Fruit fly (Drosophila melanogaster) whole organism, larva: ENCODE measurements around the gene CG42446.

Source experiments
- noc ChIP-seq: fragments of 200-800 bp; sonication (Bioruptor generic); optimal IDR thresholded peaks from 3 replicates; lab custom pipeline; 2019; ENCODE audit warnings: missing biosample characterization, mild to moderate bottlenecking, missing genetic modification characterization, moderate library complexity

The CG42446 gene

DNA sequence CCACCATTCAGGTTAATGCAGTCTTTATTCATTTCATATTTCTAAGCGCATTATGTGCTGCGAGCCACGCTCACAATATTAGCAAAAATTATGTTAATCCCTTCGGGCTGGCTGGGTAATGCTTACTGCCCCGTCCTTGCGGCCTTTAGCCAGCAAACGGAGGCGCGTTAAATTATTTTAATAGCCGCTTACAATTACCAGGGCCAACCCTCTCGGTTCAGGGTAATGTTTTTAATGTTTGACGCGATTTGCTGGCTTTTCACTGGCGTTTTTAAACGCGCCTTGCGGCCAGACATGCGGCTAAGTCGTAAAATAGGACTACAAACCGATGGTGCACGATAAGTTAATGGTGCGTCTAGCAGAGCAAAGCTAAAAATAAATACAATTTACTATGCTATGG is 25.1 kb downstream of the CG42446 start:
- TF ChIP-seq noc (tag; lab: Kevin White, UChicago): no peak

DNA sequence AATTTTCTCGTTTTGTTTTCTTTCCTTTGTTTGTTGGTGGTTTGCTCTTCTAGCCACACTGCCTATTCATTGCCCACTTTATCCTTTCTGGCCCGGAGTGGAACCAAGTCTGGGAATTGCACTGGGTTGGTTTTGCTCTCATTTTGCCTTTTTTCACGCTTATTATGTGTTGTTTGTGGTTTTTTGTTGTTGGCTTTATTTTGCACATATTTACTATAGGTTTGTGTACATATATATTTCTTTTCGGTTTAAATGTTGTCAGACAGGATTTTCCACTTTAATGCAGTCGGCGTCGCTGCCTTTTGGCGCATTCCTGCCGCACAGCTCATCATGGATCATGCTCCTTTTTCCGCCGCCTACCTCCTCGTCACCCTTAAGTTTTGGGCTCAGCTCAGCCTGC is 25.6 kb downstream of the CG42446 start:
- TF ChIP-seq noc (tag; lab: Kevin White, UChicago): no peak

DNA sequence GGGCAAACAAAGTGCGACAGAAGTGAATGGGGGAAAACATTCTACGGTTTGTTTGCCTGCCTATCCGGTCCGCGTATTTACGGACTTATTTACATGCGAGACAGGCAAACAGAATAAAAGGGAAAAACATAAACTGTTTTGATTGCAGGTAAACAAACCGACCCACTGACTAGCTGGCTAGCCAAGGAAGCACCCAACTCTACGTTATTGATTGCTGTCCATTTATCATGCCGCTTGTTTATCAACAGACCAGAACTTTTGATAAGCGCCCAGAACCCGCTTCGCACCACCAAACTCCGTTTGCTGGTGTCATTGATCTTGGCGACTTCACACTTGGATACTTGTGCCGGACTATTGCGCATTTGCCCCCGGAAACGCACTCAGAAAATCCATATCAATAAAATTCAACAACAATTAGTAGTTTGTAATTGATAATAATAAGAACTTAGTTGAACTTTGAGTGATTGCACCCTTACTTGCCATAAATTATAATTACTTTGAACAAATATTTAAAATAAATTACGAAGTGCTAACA is 28.0 kb downstream of the CG42446 start:
- peak; percentile 25 for TF ChIP-seq noc (tag; lab: Kevin White, UChicago)

DNA sequence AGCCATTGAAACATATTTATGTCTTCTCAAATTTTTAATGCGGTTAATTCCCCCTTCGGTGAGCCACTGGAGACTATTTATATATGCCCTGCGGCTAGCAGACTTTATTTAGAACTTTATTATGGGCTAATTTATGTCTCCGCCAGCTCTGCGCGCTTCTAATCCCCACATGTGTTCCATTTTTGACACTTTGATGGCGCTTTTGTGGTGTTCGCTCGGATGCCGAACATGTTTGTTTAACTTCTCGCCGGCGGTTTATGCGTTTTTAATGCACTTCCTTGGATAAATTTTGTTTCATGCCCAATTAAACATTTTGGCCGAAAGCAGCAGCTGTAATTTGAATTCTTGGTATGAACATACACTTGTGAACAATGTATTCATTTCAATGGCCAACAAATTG is 30.1 kb downstream of the CG42446 start:
- no peak for TF ChIP-seq noc (tag; lab: Kevin White, UChicago)

DNA sequence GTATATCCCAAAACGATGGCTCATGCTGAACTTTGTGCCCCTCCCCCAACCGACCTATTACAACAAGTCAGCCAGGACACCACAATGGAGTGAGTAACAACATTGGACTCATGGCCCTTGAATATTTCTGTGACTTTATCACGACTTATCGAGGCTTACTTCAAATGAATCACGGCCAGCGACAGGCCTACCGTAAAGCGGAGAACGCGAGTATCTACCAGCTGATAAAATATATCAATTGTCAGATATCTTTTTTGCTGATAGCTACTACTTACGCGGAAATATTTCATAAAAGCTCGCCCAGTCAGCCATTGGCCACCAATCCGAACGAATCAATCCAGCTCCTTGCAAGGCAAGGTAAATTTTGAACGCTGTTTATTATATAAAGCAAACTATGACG is 32.4 kb downstream of the CG42446 start, which contains the start of gene CG17930:
Gene CG17930, plus strand, starts transcription at position 301 of the 400 bp plus-strand sequence.
- TF ChIP-seq noc (tag; lab: Kevin White, UChicago): no peak

DNA sequence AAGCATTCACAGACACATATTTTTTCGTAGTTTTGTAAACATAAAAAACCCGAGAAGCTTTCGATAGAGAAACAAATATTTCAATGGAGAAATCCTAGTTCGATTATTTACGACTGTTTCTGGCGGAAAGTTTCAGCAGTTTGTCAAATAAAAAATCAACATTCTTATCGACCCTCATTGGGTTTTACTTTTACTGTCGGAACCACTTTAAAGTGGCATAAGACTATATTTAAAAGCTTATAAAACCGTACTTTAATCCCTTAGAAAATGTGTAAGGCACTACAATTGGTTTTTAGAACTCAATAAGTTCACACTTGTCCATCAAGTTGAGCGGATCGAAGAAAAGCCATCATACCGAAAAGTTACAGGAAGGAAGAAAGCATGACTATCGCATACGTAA is 34.7 kb downstream of the CG42446 start, which contains the start of gene CG17929:
Gene CG17929, plus strand, starts transcription at position 301 of the 400 bp plus-strand sequence.
- no peak for TF ChIP-seq noc (tag; lab: Kevin White, UChicago)

DNA sequence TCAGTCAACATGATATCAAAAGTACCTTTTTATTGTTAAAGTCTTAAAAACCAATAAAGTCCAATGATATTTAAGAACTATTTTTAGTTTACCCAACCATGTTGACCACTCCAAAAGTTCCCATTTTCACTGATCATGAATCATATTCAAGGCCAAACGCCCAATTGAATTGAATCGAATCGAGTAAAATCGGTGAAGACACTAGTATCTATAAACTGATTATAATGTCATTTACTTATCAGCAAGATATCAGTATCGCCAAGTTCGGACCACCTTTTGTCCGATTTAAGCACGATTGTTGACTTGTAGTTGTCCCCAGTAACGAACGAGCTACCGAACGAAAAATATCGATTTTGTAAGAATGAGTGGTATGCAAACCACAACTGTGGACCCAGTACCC is 36.8 kb downstream of the CG42446 start, which contains the start of gene CG6901:
Gene CG6901, plus strand, starts transcription at position 323 of the 400 bp plus-strand sequence.
- no peak for TF ChIP-seq noc (tag; lab: Kevin White, UChicago)

DNA sequence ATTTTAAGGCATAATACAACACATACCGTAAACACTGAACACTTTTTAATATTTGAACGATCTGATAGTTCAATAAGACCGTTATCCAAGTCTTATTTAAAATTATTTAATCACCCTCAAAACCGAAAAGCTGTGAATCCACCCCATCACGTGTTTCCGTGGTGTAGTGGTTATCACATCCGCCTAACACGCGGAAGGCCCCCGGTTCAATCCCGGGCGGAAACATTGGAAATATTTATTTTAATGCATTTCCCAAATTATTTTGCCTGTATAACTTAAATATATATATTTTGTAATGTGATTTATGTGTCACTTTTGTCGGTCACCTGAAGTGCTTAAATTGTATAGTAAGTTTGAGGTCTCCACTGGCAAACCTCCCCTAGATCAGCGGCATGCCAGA is 38.4 kb downstream of the CG42446 start, which contains the start of gene CG44044:
Gene CG44044, plus strand, starts transcription at position 301 of the 400 bp plus-strand sequence.
- no peak for TF ChIP-seq noc (tag; lab: Kevin White, UChicago)

DNA sequence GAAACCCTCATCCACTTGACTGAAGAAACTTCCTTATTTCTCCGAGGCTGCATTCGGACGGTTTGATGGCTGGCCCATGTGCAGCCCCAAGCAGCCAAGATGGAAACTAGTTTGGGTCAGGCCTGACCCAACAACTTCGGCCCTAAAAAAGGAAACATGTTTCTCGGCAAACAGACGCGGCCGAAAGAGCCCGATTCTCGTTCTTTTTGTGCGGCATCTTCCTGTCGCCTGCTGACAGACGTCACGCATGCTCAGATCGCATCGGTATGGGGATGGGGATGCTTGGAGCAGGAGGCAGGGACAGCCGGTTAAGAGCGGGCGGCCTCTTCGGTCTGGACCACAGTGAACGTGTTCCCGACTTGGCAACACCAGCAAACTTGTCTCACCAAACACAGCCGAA is 43.2 kb downstream of the CG42446 start:
- TF ChIP-seq noc (tag; lab: Kevin White, UChicago): no peak

DNA sequence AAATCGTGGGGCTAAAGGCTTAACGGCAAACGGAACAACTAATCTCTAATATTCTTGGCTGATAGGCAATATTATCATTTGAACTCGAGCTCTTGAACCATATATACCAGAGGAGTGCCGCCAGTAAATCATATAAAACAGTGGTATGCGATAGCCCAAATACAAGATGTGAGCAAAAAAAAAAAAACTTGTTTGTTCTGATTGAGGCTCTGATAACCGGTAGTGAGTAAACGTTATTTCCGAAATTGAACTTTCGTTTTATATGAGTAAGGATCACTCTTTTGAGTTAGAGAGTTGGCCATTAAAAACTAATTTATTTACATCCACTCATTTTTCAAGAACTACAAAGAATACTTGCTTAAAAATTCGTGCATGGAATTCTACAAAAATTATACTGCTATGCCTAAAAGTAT is 49.8 kb downstream of the CG42446 start:
- peak; percentile 74 for TF ChIP-seq noc (tag; lab: Kevin White, UChicago)

DNA sequence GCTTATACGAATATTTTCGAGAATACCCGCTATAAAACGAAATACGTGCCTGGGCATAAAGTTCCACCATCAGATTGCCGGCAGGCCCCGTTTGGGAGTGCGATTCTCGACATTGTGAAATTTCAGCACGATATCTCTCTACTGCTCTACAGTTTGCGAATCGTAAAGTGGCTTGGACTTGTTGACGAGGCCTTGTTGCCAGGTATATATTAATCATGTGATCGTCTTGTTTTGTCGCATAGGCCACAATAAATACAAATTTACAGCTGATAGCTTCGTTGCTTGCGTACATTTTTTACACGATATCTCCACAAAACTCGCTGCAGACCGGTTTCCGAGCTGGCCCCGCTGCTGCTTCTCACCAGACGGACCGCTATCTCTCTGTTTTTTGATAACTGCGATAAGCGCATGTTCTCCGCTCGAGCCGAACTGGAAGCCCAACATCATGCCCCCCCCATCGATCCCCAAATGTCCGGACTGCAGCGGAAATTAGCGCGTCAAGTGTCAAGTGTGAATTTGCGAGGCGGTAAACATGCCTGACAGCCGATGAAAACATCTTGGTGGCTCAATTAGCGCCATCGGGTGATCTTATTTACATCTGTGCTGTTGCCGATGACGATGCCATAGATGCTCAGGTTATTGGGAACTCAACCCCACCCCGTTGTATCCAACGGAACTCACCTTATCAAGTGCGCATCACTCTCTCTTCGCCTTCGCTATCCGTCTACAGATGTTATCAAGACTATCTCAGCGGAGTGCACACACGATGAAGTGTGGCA is 50.4 kb downstream of the CG42446 start:
- no peak for TF ChIP-seq noc (tag; lab: Kevin White, UChicago)
